Worm (Caenorhabditis elegans): ENCODE results near the gene C05E11.6.
A peak's percentile ranks its signal among the peaks of the same experiment; 100 is the strongest.

C05E11.6 gene

DNA sequence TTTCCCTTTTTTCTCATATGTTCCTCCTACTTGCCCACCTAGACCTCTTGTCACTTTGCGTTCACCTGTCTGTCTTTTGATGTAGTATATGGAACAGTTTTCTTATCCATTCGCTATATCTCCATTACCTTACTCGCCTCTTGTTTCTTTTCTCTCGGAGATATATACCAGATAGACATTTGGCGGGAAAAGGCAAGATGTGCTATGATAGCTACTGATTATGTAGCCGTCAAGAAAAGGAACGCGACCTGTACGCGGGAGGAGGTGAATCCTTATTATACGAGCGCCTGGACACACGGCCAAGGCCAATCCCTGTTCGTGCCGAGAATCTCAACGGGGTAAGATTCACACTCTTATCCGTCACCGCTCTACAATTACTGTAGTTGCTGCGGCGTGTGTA, 8.9 kb upstream of the C05E11.6 start:
- TF ChIP-seq elt-1 (tag; optimal IDR thresholded peaks at IDR 0.05): peak; percentile 13
- no peak for TF ChIP-seq egl-5 (tag; optimal IDR thresholded peaks at IDR 0.05)

DNA sequence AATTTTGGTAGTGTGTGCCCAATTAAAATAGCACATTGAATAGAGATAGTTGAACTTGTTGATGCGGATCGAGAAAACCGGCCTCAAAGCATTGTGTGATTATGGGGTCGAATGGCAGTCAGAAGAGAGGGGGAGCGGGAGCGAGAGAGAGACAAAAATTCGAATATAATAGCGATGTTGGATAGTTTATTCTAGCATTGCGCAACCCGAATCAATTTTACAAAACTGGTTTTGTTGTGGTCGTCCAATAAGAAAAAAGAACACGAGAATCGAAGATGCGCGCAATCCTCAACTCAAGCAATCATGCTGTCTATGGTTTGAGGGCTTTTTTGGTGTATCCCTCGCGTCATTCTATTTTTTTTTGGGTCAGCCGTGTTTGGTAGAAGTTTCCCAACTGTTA, 8.5 kb upstream of the C05E11.6 start:
- TF ChIP-seq lsy-12 (tag; optimal IDR thresholded peaks at IDR 0.05) (no peak), nhr-76 (tag; optimal IDR thresholded peaks at IDR 0.05) (no peak), R02D3.7 (tag; optimal IDR thresholded peaks at IDR 0.05) (no peak), nhr-237 (tag; optimal IDR thresholded peaks at IDR 0.05) (no peak), lin-39 (tag; optimal IDR thresholded peaks at IDR 0.05) (no peak), nfya-1 (tag; optimal IDR thresholded peaks at IDR 0.05; ENCODE audit: insufficient read depth) (no peak), ama-1 (optimal IDR thresholded peaks at IDR 0.05) (no peak), sea-2 (GFP tag; optimal IDR thresholded peaks at IDR 0.05) (no peak)

DNA sequence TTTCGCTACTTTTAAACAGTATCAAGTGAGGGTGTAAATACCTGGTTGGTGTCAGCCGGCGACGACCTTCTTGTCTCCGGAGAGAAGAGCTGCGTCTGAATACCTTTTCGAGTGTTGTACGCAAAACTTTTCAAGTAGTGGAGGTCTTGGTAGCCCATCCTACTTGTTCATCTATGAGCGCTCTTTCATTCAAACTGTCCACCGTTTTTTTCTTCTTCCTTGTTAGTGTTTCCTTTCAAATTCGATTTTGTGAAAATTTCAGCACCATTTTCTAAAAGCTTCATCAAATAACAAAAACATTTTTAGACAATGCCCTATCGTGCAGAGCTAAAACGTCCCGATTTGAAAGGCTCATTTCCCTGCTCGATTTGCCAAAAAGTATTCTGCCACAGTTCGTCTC, 7.6 kb upstream of the C05E11.6 start, which contains the start of gene ham-2:
ham-2 (plus strand) TSS at position 301 of the 400 bp plus-strand sequence.
- no peak for TF ChIP-seq nhr-237 (tag; optimal IDR thresholded peaks at IDR 0.05)
- TF ChIP-seq fos-1 (tag; optimal IDR thresholded peaks at IDR 0.05): no peak
- no peak for TF ChIP-seq unc-62 (GFP tag; optimal IDR thresholded peaks at IDR 0.05)
- TF ChIP-seq nhr-28 (tag; optimal IDR thresholded peaks at IDR 0.05): no peak
- TF ChIP-seq ZK546.5 (tag; optimal IDR thresholded peaks at IDR 0.05): no peak
- TF ChIP-seq ceh-82 (tag; optimal IDR thresholded peaks at IDR 0.05): no peak
- no peak for TF ChIP-seq egl-27 (tag; optimal IDR thresholded peaks at IDR 0.05)
- no peak for TF ChIP-seq elt-3 (tag; optimal IDR thresholded peaks at IDR 0.05)
- no peak for TF ChIP-seq ceh-16 (tag; optimal IDR thresholded peaks at IDR 0.05)
- TF ChIP-seq jun-1 (tag; optimal IDR thresholded peaks at IDR 0.05): no peak
- no peak for TF ChIP-seq ama-1 (optimal IDR thresholded peaks at IDR 0.05)
- TF ChIP-seq sea-2 (GFP tag; optimal IDR thresholded peaks at IDR 0.05): no peak
- TF ChIP-seq ztf-4 (tag; optimal IDR thresholded peaks at IDR 0.05): no peak
- TF ChIP-seq nhr-25 (tag; optimal IDR thresholded peaks at IDR 0.05): no peak

DNA sequence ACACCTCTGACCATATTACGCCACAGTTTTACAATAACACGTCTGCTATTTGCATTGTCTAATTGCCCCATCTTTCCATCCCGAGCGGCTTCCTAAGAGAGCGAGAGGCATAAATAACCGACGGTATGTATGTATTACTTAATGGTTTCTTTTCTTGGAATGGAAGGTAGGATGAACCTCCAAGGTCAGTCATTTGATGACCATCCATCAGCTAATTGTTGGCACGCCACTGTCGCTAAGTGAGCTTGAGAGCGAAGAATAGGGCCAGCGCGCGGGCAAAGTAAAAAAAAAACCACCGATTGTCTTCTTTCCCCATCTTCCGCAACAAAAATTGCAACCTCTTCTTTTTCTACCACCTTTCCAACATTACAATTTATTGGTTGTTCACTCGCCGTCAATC, 5.9 kb upstream of the C05E11.6 start:
- TF ChIP-seq ama-1 (optimal IDR thresholded peaks at IDR 0.05) (no peak), ztf-11 (tag; optimal IDR thresholded peaks at IDR 0.05) (no peak), nfya-1 (tag; optimal IDR thresholded peaks at IDR 0.05; ENCODE audit: insufficient read depth) (no peak), egl-27 (tag; optimal IDR thresholded peaks at IDR 0.05) (no peak), elt-1 (tag; optimal IDR thresholded peaks at IDR 0.05) (no peak), nhr-77 (tag; optimal IDR thresholded peaks at IDR 0.05) (no peak), fkh-2 (tag; optimal IDR thresholded peaks at IDR 0.05) (no peak)

DNA sequence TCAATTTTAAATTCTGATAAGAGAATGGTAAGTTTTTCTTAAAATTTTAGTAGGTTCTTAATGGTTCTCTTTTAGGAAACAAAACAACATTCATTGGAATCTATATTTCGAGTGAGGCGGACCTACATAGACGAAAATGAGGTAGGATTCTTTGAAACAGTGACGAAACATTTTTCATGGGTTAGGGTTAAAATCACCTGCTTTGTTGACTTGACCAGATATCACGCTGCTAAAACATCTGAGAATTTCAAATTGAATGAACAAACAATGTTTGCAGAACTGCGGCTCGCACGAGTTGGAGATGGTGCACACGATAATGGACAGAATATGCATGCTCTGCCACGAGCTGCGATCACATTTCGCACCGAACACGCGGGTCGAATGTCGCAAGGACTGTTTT, 325 bp downstream of the C05E11.6 start:
- TF ChIP-seq mdl-1 (tag; optimal IDR thresholded peaks at IDR 0.05): no peak
- TF ChIP-seq nhr-237 (tag; optimal IDR thresholded peaks at IDR 0.05): no peak
- TF ChIP-seq tbx-2 (tag; optimal IDR thresholded peaks at IDR 0.05): no peak
- no peak for TF ChIP-seq nhr-25 (tag; optimal IDR thresholded peaks at IDR 0.05)
- TF ChIP-seq pqm-1 (tag; optimal IDR thresholded peaks at IDR 0.05): no peak
- no peak for TF ChIP-seq unc-62 (GFP tag; optimal IDR thresholded peaks at IDR 0.05)
- TF ChIP-seq elt-2 (tag; optimal IDR thresholded peaks at IDR 0.05): no peak
- TF ChIP-seq fkh-2 (tag; optimal IDR thresholded peaks at IDR 0.05): no peak
- TF ChIP-seq pha-4 (tag; optimal IDR thresholded peaks at IDR 0.05): no peak
- TF ChIP-seq nfya-1 (tag; optimal IDR thresholded peaks at IDR 0.05; ENCODE audit: insufficient read depth): no peak
- TF ChIP-seq nhr-23 (tag; optimal IDR thresholded peaks at IDR 0.05): no peak
- TF ChIP-seq snpc-4 (tag; optimal IDR thresholded peaks at IDR 0.05): no peak

DNA sequence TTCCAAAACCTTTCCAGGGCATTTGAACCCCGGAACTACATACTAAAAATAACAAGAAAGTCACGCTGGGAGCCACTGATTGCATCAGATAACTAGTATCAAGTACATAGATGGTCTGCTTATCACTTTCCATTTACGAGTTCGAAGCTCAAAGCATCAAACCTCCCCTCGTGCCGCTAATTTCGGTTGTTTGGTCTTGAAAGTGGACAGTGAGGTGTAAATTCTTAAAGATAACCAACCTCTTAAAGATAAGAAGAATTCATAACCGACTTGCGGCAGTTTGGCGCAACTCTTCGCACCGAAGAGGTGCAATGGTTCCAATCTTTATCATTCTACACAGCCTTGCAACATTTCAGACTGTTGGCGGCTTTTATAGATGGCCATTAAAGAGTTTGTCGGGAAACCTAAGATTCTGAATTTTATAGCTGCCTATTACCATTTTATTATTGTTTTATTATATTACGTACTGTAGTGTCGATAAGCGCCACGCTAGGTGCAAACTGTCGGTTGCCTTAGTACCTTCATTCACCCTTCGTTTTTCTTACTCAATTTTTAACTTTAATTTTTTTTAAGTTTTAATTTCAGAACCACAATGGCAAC, 2.9 kb downstream of the C05E11.6 start, which contains the start of gene amt-4:
amt-4 (plus strand) TSS at position 586 of the 600 bp plus-strand sequence.
- peak; percentile 15 for TF ChIP-seq mdl-1 (tag; optimal IDR thresholded peaks at IDR 0.05)
- peak; percentile 94 for TF ChIP-seq pqm-1 (tag; optimal IDR thresholded peaks at IDR 0.05)
- no peak for TF ChIP-seq fkh-2 (tag; optimal IDR thresholded peaks at IDR 0.05)
- TF ChIP-seq jun-1 (tag; optimal IDR thresholded peaks at IDR 0.05): peak; percentile 78
- TF ChIP-seq pha-4 (tag; optimal IDR thresholded peaks at IDR 0.05): peak; percentile 62
- peak; percentile 98 for TF ChIP-seq elt-2 (tag; optimal IDR thresholded peaks at IDR 0.05)

Measured in whole organism, L3 larva.